Fruit fly (Drosophila melanogaster): ENCODE data around the gene CG8460.

CG8460 gene

DNA sequence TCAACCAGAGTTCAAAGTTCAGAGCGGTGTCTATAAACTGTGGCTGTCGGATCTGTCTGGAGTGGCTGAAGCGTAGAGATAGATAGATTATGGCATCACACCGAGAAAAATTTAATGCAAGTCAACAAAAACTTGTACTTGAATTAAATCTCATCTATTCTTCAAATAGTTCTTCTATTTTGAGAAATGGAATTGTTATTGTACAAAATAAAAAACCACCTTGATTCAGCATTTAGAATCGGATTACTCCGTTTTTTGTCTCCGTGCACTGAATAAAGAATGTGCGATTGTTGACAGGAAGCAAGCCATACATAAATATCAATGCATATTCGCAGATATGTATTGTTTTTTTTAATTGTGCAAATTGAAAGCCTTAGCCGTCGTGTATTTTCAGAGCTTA is 32.6 kb downstream of the CG8460 start (continued):
- no peak for TF ChIP-seq dsf (GFP tag; optimal IDR thresholded peaks at IDR 0.05; ENCODE audit: borderline replicate concordance)
- TF ChIP-seq Hr78 (GFP tag; optimal IDR thresholded peaks at IDR 0.05), result no peak
- no peak for TF ChIP-seq brk (GFP tag; optimal IDR thresholded peaks at IDR 0.05)

dm6 chr2L:8230255-8230654 is 33.3 kb downstream of the CG8460 start:
- TF ChIP-seq OdsH (GFP tag; optimal IDR thresholded peaks at IDR 0.05) (peak; percentile 5), h (GFP tag; optimal IDR thresholded peaks at IDR 0.05) (no peak), rgr (GFP tag; optimal IDR thresholded peaks at IDR 0.05) (no peak)

DNA sequence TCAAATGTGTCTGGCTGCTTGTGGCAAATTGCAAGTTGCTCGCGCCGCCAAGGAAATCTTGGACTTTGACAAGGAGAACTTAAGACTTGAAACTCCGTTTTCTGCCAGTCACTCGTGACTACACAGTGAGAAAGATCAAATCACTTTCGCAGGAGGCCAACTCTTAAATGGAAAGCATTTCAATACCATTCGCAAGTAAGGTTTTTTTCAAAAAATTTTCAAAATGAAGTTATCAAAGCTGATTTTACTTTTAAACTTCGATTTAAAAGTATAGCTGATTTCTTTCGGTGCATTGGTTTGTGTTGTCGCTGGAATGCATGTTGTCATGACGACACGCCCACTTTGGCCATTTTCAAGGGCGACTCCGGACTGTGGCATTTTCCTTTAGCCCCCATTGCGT is 35.4 kb downstream of the CG8460 start:
- TF ChIP-seq psq (GFP tag; optimal IDR thresholded peaks at IDR 0.05) (peak; percentile 3), Dfd (GFP tag; optimal IDR thresholded peaks at IDR 0.05) (no peak), ey (GFP tag; optimal IDR thresholded peaks at IDR 0.05) (peak; percentile 42), Hnf4 (GFP tag; optimal IDR thresholded peaks at IDR 0.05) (peak; percentile 37), CG9705 (GFP tag; optimal IDR thresholded peaks at IDR 0.05) (no peak), CG32264 (GFP tag; optimal IDR thresholded peaks at IDR 0.05) (no peak), brk (GFP tag; optimal IDR thresholded peaks at IDR 0.05) (no peak), N (GFP tag; optimal IDR thresholded peaks at IDR 0.05) (no peak), lola (GFP tag; optimal IDR thresholded peaks at IDR 0.05) (no peak), sage (GFP tag; optimal IDR thresholded peaks at IDR 0.05) (no peak), Myc (optimal IDR thresholded peaks at IDR 0.05) (no peak), Hr78 (GFP tag; optimal IDR thresholded peaks at IDR 0.05) (no peak), foxo (GFP tag; optimal IDR thresholded peaks at IDR 0.05) (peak in 1 of 2 experiments; percentile 34), fru (GFP tag; optimal IDR thresholded peaks at IDR 0.05) (peak; percentile 43), woc (GFP tag; optimal IDR thresholded peaks at IDR 0.05) (no peak), jim (GFP tag; optimal IDR thresholded peaks at IDR 0.05) (no peak), CrebA (GFP tag; optimal IDR thresholded peaks at IDR 0.05; ENCODE audit: borderline replicate concordance) (no peak), Mio (GFP tag; optimal IDR thresholded peaks at IDR 0.05) (no peak), Sp1 (GFP tag; optimal IDR thresholded peaks at IDR 0.05) (no peak), br (GFP tag; optimal IDR thresholded peaks at IDR 0.05) (peak; percentile 41), h (GFP tag; optimal IDR thresholded peaks at IDR 0.05) (peak; percentile 37), tai (GFP tag; optimal IDR thresholded peaks at IDR 0.05) (no peak), usp (GFP tag; optimal IDR thresholded peaks at IDR 0.05) (no peak), HLH106 (tag; optimal IDR thresholded peaks at IDR 0.05) (peak; percentile 14), rgr (GFP tag; optimal IDR thresholded peaks at IDR 0.05) (peak; percentile 42)

- TF ChIP-seq br (GFP tag; optimal IDR thresholded peaks at IDR 0.05) (peak; percentile 42), fru (GFP tag; optimal IDR thresholded peaks at IDR 0.05) (no peak), Hr83 (GFP tag; optimal IDR thresholded peaks at IDR 0.05; ENCODE audit: poor library complexity, severe bottlenecking) (peak; percentile 20), dsf (GFP tag; optimal IDR thresholded peaks at IDR 0.05; ENCODE audit: borderline replicate concordance) (no peak), psq (GFP tag; optimal IDR thresholded peaks at IDR 0.05) (no peak), sage (GFP tag; optimal IDR thresholded peaks at IDR 0.05) (no peak), sv (GFP tag; optimal IDR thresholded peaks at IDR 0.05) (no peak), pan (optimal IDR thresholded peaks at IDR 0.05) (no peak), Vsx2 (GFP tag; optimal IDR thresholded peaks at IDR 0.05; ENCODE audit: partially characterized antibody) (no peak), Dif (GFP tag; optimal IDR thresholded peaks at IDR 0.05; ENCODE audit: partially characterized antibody) (no peak), Sp1 (GFP tag; optimal IDR thresholded peaks at IDR 0.05) (peak; percentile 28), foxo (GFP tag; optimal IDR thresholded peaks at IDR 0.05) (no peak), Abd-B (GFP tag; optimal IDR thresholded peaks at IDR 0.05) (no peak), Myc (optimal IDR thresholded peaks at IDR 0.05) (no peak), Jra (GFP tag; optimal IDR thresholded peaks at IDR 0.05) (no peak), Dfd (GFP tag; optimal IDR thresholded peaks at IDR 0.05) (no peak), N (GFP tag; optimal IDR thresholded peaks at IDR 0.05) (no peak), dmrt93B (GFP tag; optimal IDR thresholded peaks at IDR 0.05) (no peak), woc (GFP tag; optimal IDR thresholded peaks at IDR 0.05) (no peak), CrebA (GFP tag; optimal IDR thresholded peaks at IDR 0.05; ENCODE audit: borderline replicate concordance) (no peak), tai (GFP tag; optimal IDR thresholded peaks at IDR 0.05) (no peak), rgr (GFP tag; optimal IDR thresholded peaks at IDR 0.05) (peak; percentile 50), usp (GFP tag; optimal IDR thresholded peaks at IDR 0.05) (no peak), brk (GFP tag; optimal IDR thresholded peaks at IDR 0.05) (no peak), jim (GFP tag; optimal IDR thresholded peaks at IDR 0.05) (no peak), dl (GFP tag; optimal IDR thresholded peaks at IDR 0.05; ENCODE audit: insufficient read depth in 1 of 2, partially characterized antibody in 2 of 2) (no peak), HLH106 (tag; optimal IDR thresholded peaks at IDR 0.05) (no peak), OdsH (GFP tag; optimal IDR thresholded peaks at IDR 0.05) (peak; percentile 15), GATAd (GFP tag; optimal IDR thresholded peaks at IDR 0.05) (no peak), ey (GFP tag; optimal IDR thresholded peaks at IDR 0.05) (no peak), h (GFP tag; optimal IDR thresholded peaks at IDR 0.05) (peak; percentile 21), lola (GFP tag; optimal IDR thresholded peaks at IDR 0.05) (no peak), Hnf4 (GFP tag; optimal IDR thresholded peaks at IDR 0.05) (peak; percentile 27), CG9705 (GFP tag; optimal IDR thresholded peaks at IDR 0.05) (peak; percentile 16), CG32264 (GFP tag; optimal IDR thresholded peaks at IDR 0.05) (no peak), Hr78 (GFP tag; optimal IDR thresholded peaks at IDR 0.05) (no peak), Mio (GFP tag; optimal IDR thresholded peaks at IDR 0.05) (no peak), Rel (GFP tag; optimal IDR thresholded peaks at IDR 0.05) (no peak), Rel (tag; optimal IDR thresholded peaks at IDR 0.05) (peak; percentile 15)
These were observed 36.6 kb downstream of the CG8460 start for dm6 chr2L:8233571-8233970.
